Fruit fly (Drosophila melanogaster): ENCODE data around the gene asl.

dm6 chr3R:5617923-5618623 lies 11.7 kb upstream of the asl start:
- TF ChIP-seq Blimp-1 (GFP tag; optimal IDR thresholded peaks at IDR 0.05) (no peak), OdsH (GFP tag; optimal IDR thresholded peaks at IDR 0.05) (peak; percentile 49), CG3032 (tag; optimal IDR thresholded peaks at IDR 0.05) (peak; percentile 17), acj6 (GFP tag; optimal IDR thresholded peaks at IDR 0.05) (peak; percentile 45), svp (GFP tag) (peak; percentile 66), Ets21C (GFP tag; optimal IDR thresholded peaks at IDR 0.05) (no peak), CG3919 (GFP tag; optimal IDR thresholded peaks at IDR 0.05) (peak; percentile 57), CG32006 (GFP tag; optimal IDR thresholded peaks at IDR 0.05) (peak; percentile 68), CG4318 (GFP tag; optimal IDR thresholded peaks at IDR 0.05) (no peak), Hr39 (GFP tag; optimal IDR thresholded peaks at IDR 0.05) (peak; percentile 51), CG11294 (GFP tag; IDR thresholded peaks at IDR 0.05) (no peak), CG7368 (GFP tag; optimal IDR thresholded peaks at IDR 0.05) (no peak), Sox102F (GFP tag; optimal IDR thresholded peaks at IDR 0.05) (no peak), net (GFP tag; optimal IDR thresholded peaks at IDR 0.05) (peak; percentile 27)
